Worm (Caenorhabditis elegans): ENCODE measurements around the gene rpb-9.

DNA sequence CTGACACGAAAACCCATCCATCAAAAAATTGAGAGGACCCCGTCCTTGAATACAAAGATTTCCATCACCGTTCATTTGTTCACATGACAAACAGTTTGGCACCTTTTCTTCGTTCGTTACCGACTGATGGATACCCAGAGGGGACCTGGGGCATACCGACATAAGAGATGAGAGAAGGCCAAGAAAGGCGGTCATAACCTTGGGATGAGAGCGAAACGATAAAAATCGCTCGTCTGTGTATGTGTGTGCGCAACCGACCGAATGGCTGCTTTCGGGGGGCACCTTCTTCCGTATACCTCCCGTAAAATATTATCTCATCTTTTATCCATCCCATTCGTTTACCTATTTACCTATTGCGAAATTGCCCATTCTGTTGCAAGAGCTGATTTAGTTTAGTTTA lies 32.8 kb upstream of the rpb-9 start:
- no peak for TF ChIP-seq lin-15B (tag; optimal IDR thresholded peaks at IDR 0.05)
- TF ChIP-seq lin-39 (tag; optimal IDR thresholded peaks at IDR 0.05), result no peak
- no peak for TF ChIP-seq nhr-77 (tag; optimal IDR thresholded peaks at IDR 0.05)

Data from whole organism, L4 larva.